Worm (Caenorhabditis elegans) whole organism, late embryonic: ENCODE data around the gene F19B10.4.

Experiments
- ahr-1 ChIP-seq: sonication (generic microtip); optimal IDR thresholded peaks from 2 replicates; lab custom pipeline; 2016; ENCODE audit warnings: missing genetic modification characterization, missing compliant biosample characterization
- pag-3 ChIP-seq: sonication (generic microtip); optimal IDR thresholded peaks from 2 replicates; lab custom pipeline; 2016; ENCODE audit warnings: missing compliant biosample characterization, missing genetic modification characterization, borderline replicate concordance
- pros-1 ChIP-seq: fragments of 150-350 bp; optimal IDR thresholded peaks from 2 replicates; lab custom pipeline; 2014; ENCODE audit warnings: missing biosample characterization, missing genetic modification reagents, missing genetic modification characterization

- TF ChIP-seq ahr-1 (tag; lab: Kevin White, UChicago) = no peak
- no peak for TF ChIP-seq pag-3
- TF ChIP-seq pros-1 (tag; lab: Kevin White, UChicago) = no peak
These were observed 12.8 kb upstream of the F19B10.4 start, which contains the start of gene fbxb-33 for ce11 chrII:3647111-3647510.
